Fruit fly (Drosophila melanogaster) whole organism, embryonic: ENCODE data around the gene sqh.

Source experiments
- Atf-2 ChIP-seq: fragments of 200-800 bp; sonication (Bioruptor generic); optimal IDR thresholded peaks from 2 replicates; lab custom pipeline; 2016; ENCODE audit warnings: missing biosample characterization, missing genetic modification characterization
- B-H1 ChIP-seq: fragments of 200-800 bp; sonication (Bioruptor generic); IDR thresholded peaks from 3 replicates; pipeline ENCODE4 v1.3.6; 2022; ENCODE audit warnings: missing biosample characterization, missing genetic modification characterization
- Bgb ChIP-seq: fragments of 200-800 bp; sonication (Bioruptor generic); IDR thresholded peaks from 2 replicates; pipeline ENCODE4 v1.3.6; 2022; ENCODE audit warnings: missing biosample characterization, missing genetic modification characterization; ENCODE audit not compliant: partially characterized antibody
- C15 ChIP-seq: fragments of 200-800 bp; sonication (Bioruptor generic); IDR thresholded peaks from 3 replicates; pipeline ENCODE4 v1.3.6; 2022; ENCODE audit warnings: missing biosample characterization, missing genetic modification characterization
- CG11093 ChIP-seq: fragments of 200-800 bp; sonication (Bioruptor generic); IDR thresholded peaks from 3 replicates; pipeline ENCODE4 v1.3.6; 2022; ENCODE audit warnings: missing biosample characterization, missing genetic modification characterization
- CG13123 ChIP-seq: fragments of 200-800 bp; sonication (Bioruptor generic); optimal IDR thresholded peaks from 2 replicates; lab custom pipeline; 2016; ENCODE audit warnings: missing biosample characterization, missing genetic modification characterization
- CG13624 ChIP-seq: fragments of 200-800 bp; sonication (Bioruptor generic); optimal IDR thresholded peaks from 2 replicates; lab custom pipeline; 2016; ENCODE audit warnings: missing biosample characterization, missing genetic modification characterization
- CG14050 ChIP-seq: fragments of 200-800 bp; sonication (Bioruptor generic); IDR thresholded peaks from 3 replicates; pipeline ENCODE4 v1.3.6; 2022; ENCODE audit warnings: missing biosample characterization, missing genetic modification characterization
- CG14860 ChIP-seq: fragments of 200-800 bp; sonication (Bioruptor generic); IDR thresholded peaks from 3 replicates; pipeline ENCODE4 v1.3.6; 2022; ENCODE audit warnings: missing biosample characterization, missing genetic modification characterization; ENCODE audit not compliant: partially characterized antibody
- CG1529 ChIP-seq: fragments of 200-800 bp; sonication (Bioruptor generic); optimal IDR thresholded peaks from 3 replicates; lab custom pipeline; 2018; ENCODE audit warnings: missing biosample characterization, missing genetic modification characterization
- CG16813 ChIP-seq: fragments of 200-800 bp; sonication (Bioruptor generic); IDR thresholded peaks from 3 replicates; pipeline ENCODE4 v1.3.6; 2022; ENCODE audit warnings: missing biosample characterization, missing genetic modification characterization; ENCODE audit not compliant: partially characterized antibody
- CG16815 ChIP-seq: fragments of 200-800 bp; sonication (Bioruptor generic); optimal IDR thresholded peaks from 3 replicates; lab custom pipeline; 2017; ENCODE audit warnings: missing biosample characterization, mild to moderate bottlenecking, missing genetic modification characterization
- CG16863 ChIP-seq: fragments of 200-800 bp; sonication (Bioruptor generic); optimal IDR thresholded peaks from 3 replicates; lab custom pipeline; 2016; ENCODE audit warnings: missing biosample characterization, missing genetic modification characterization
- CG17829 ChIP-seq: fragments of 200-800 bp; optimal IDR thresholded peaks from 2 replicates; lab custom pipeline; 2019; ENCODE audit warnings: missing biosample characterization, mild to moderate bottlenecking, missing genetic modification characterization, moderate library complexity
- CG31224 ChIP-seq: fragments of 200-800 bp; sonication (Bioruptor generic); IDR thresholded peaks from 2 replicates; pipeline ENCODE4 v1.3.6; 2022; ENCODE audit warnings: missing biosample characterization, missing genetic modification characterization
- CG32532 ChIP-seq: fragments of 200-800 bp; sonication (Bioruptor generic); IDR thresholded peaks from 2 replicates; pipeline ENCODE4 v1.3.6; 2022; ENCODE audit warnings: missing biosample characterization, missing genetic modification characterization
- CG4282 ChIP-seq: fragments of 200-800 bp; sonication (Bioruptor generic); optimal IDR thresholded peaks from 2 replicates; lab custom pipeline; 2016; ENCODE audit warnings: missing biosample characterization, missing genetic modification characterization
- CG4328 ChIP-seq: fragments of 200-800 bp; sonication (Bioruptor generic); optimal IDR thresholded peaks from 3 replicates; lab custom pipeline; 2017; ENCODE audit warnings: missing biosample characterization, missing genetic modification reagents, missing genetic modification characterization
- CG4424 ChIP-seq: fragments of 200-800 bp; sonication (Bioruptor generic); optimal IDR thresholded peaks from 3 replicates; lab custom pipeline; 2016; ENCODE audit warnings: missing biosample characterization, missing genetic modification characterization
- CG5953 ChIP-seq: fragments of 200-800 bp; sonication (Bioruptor generic); IDR thresholded peaks from 2 replicates; pipeline ENCODE4 v1.3.6; 2022; ENCODE audit warnings: missing biosample characterization, missing genetic modification characterization
- CG7271 ChIP-seq: fragments of 200-800 bp; sonication (Bioruptor generic); optimal IDR thresholded peaks from 2 replicates; lab custom pipeline; 2018; ENCODE audit warnings: missing biosample characterization, mild to moderate bottlenecking, missing genetic modification characterization, moderate library complexity
- CG8944 ChIP-seq: fragments of 200-800 bp; sonication (Bioruptor generic); optimal IDR thresholded peaks from 3 replicates; lab custom pipeline; 2016; ENCODE audit warnings: missing biosample characterization, missing genetic modification characterization
- CG9437 ChIP-seq: fragments of 200-800 bp; sonication (Bioruptor generic); optimal IDR thresholded peaks from 2 replicates; lab custom pipeline; 2018; ENCODE audit warnings: missing biosample characterization, mild to moderate bottlenecking, missing genetic modification characterization
- Chrac-16 ChIP-seq: fragments of 200-800 bp; sonication (Bioruptor generic); optimal IDR thresholded peaks from 3 replicates; lab custom pipeline; 2016; ENCODE audit warnings: missing biosample characterization, missing genetic modification characterization
- CkIIα-i1 ChIP-seq: fragments of 200-800 bp; sonication (Bioruptor generic); IDR thresholded peaks from 2 replicates; pipeline ENCODE4 v1.3.6; 2022; ENCODE audit warnings: missing biosample characterization, missing genetic modification characterization
- ERR ChIP-seq: fragments of 200-800 bp; sonication (Bioruptor generic); optimal IDR thresholded peaks from 2 replicates; lab custom pipeline; 2016; ENCODE audit warnings: missing biosample characterization, missing genetic modification characterization
- Hr3 ChIP-seq: fragments of 200-800 bp; sonication (Bioruptor generic); optimal IDR thresholded peaks from 3 replicates; lab custom pipeline; 2016; ENCODE audit warnings: missing biosample characterization, missing genetic modification characterization
- Kr ChIP-seq: fragments of 200-800 bp; sonication (Bioruptor generic); optimal IDR thresholded peaks from 2 replicates; lab custom pipeline; 2017; ENCODE audit warnings: missing biosample characterization, mild to moderate bottlenecking, missing genetic modification characterization
- Mrtf ChIP-seq: fragments of 200-800 bp; sonication (Bioruptor generic); IDR thresholded peaks from 3 replicates; pipeline ENCODE4 v1.3.6; 2022; ENCODE audit warnings: missing biosample characterization, missing genetic modification characterization
- Pdp1 ChIP-seq, 2 experiments: fragments of 200-800 bp; sonication (Bioruptor generic); optimal IDR thresholded peaks; 3 replicates each; lab custom pipeline; 2016; ENCODE audit warnings: missing biosample characterization in 2 of 2, missing genetic modification characterization in 2 of 2, mild to moderate bottlenecking in 1 of 2, moderate library complexity in 1 of 2
- Rx ChIP-seq: fragments of 200-800 bp; sonication (Bioruptor generic); IDR thresholded peaks from 2 replicates; pipeline ENCODE4 v1.3.6; 2022; ENCODE audit warnings: missing biosample characterization, missing genetic modification characterization
- Sry-β ChIP-seq: fragments of 200-800 bp; sonication (Bioruptor generic); optimal IDR thresholded peaks from 2 replicates; lab custom pipeline; 2018; ENCODE audit warnings: missing biosample characterization, mild to moderate bottlenecking, missing genetic modification characterization, moderate library complexity
- TFAM ChIP-seq: fragments of 200-800 bp; sonication (Bioruptor generic); optimal IDR thresholded peaks from 2 replicates; lab custom pipeline; 2017; ENCODE audit warnings: missing biosample characterization, missing genetic modification characterization, inconsistent platforms
- az2 ChIP-seq: fragments of 200-800 bp; sonication (Bioruptor generic); optimal IDR thresholded peaks from 3 replicates; lab custom pipeline; 2016; ENCODE audit warnings: missing biosample characterization, missing genetic modification characterization
- crp ChIP-seq, 2 experiments: fragments of 200-800 bp; sonication (Bioruptor generic); optimal IDR thresholded peaks; 2 replicates in 1 of 2; 3 replicates in 1 of 2; lab custom pipeline; 2017; ENCODE audit warnings: missing biosample characterization in 2 of 2, missing genetic modification characterization in 2 of 2, mild to moderate bottlenecking in 1 of 2, moderate library complexity in 1 of 2
- danr ChIP-seq: fragments of 200-800 bp; sonication (Bioruptor generic); IDR thresholded peaks from 2 replicates; pipeline ENCODE4 v1.3.6; 2022; ENCODE audit warnings: missing biosample characterization, missing genetic modification characterization
- dmrt11E ChIP-seq: fragments of 200-800 bp; sonication (Bioruptor generic); optimal IDR thresholded peaks from 3 replicates; lab custom pipeline; 2018; ENCODE audit warnings: missing biosample characterization, mild to moderate bottlenecking, missing genetic modification characterization, moderate library complexity
- ems ChIP-seq: fragments of 200-800 bp; sonication (Bioruptor generic); optimal IDR thresholded peaks from 3 replicates; lab custom pipeline; 2016; ENCODE audit warnings: missing biosample characterization, missing genetic modification characterization
- esg ChIP-seq: fragments of 200-800 bp; sonication (Bioruptor generic); conservative IDR thresholded peaks from 2 replicates; pipeline ENCODE4 v1.3.6; 2022; ENCODE audit warnings: missing biosample characterization, missing genetic modification characterization
- gfzf ChIP-seq: fragments of 200-800 bp; sonication (Bioruptor generic); optimal IDR thresholded peaks from 2 replicates; lab custom pipeline; 2016; ENCODE audit warnings: missing biosample characterization, mild to moderate bottlenecking, missing genetic modification characterization, moderate library complexity
- ham ChIP-seq: fragments of 200-800 bp; sonication (Bioruptor generic); IDR thresholded peaks from 2 replicates; pipeline ENCODE4 v1.3.6; 2022; ENCODE audit warnings: missing biosample characterization, missing genetic modification characterization
- her ChIP-seq: fragments of 200-800 bp; sonication (Bioruptor generic); optimal IDR thresholded peaks from 2 replicates; lab custom pipeline; 2016; ENCODE audit warnings: missing biosample characterization, missing genetic modification characterization
- ken ChIP-seq: fragments of 200-800 bp; sonication (Bioruptor generic); IDR thresholded peaks from 3 replicates; pipeline ENCODE4 v1.3.6; 2022; ENCODE audit warnings: missing biosample characterization, missing genetic modification characterization
- mirr ChIP-seq: fragments of 200-800 bp; sonication (Bioruptor generic); optimal IDR thresholded peaks from 3 replicates; lab custom pipeline; 2018; ENCODE audit warnings: missing biosample characterization, mild to moderate bottlenecking, missing genetic modification characterization
- pnt ChIP-seq: fragments of 200-800 bp; sonication (Bioruptor generic); optimal IDR thresholded peaks from 3 replicates; lab custom pipeline; 2016; ENCODE audit warnings: missing biosample characterization, missing genetic modification characterization
- pros ChIP-seq: fragments of 200-800 bp; sonication (Bioruptor generic); optimal IDR thresholded peaks from 3 replicates; lab custom pipeline; 2019; ENCODE audit warnings: missing biosample characterization, mild to moderate bottlenecking, missing genetic modification characterization, moderate library complexity
- sens ChIP-seq: fragments of 200-800 bp; sonication (Bioruptor generic); peaks from one replicate; lab custom pipeline; 2016; ENCODE audit warnings: missing biosample characterization, missing genetic modification characterization
- slp2 ChIP-seq: fragments of 200-800 bp; sonication (Bioruptor generic); optimal IDR thresholded peaks from 2 replicates; lab custom pipeline; 2016; ENCODE audit warnings: missing biosample characterization, missing genetic modification characterization
- stwl ChIP-seq: fragments of 200-800 bp; sonication (Bioruptor generic); optimal IDR thresholded peaks from 3 replicates; lab custom pipeline; 2018; ENCODE audit warnings: missing biosample characterization, mild to moderate bottlenecking, missing genetic modification characterization, moderate library complexity
- tll ChIP-seq, 2 experiments: fragments of 200-800 bp in 1 of 2; fragments of >200 bp in 1 of 2; sonication (Bioruptor generic) in 1 of 2; optimal IDR thresholded peaks; 2 replicates each; lab custom pipeline; 2017 to 2019; ENCODE audit warnings: missing biosample characterization in 2 of 2, missing genetic modification characterization in 2 of 2, mild to moderate bottlenecking in 1 of 2, moderate library complexity in 1 of 2
- unc-4 ChIP-seq: fragments of 200-800 bp; sonication (Bioruptor generic); IDR thresholded peaks from 2 replicates; pipeline ENCODE4 v1.3.6; 2022; ENCODE audit warnings: missing biosample characterization, missing genetic modification characterization; ENCODE audit not compliant: partially characterized antibody
- z ChIP-seq: fragments of 200-800 bp; sonication (Bioruptor generic); IDR thresholded peaks from 3 replicates; pipeline ENCODE4 v1.3.6; 2022; ENCODE audit warnings: missing biosample characterization, missing genetic modification characterization

The sqh gene

DNA sequence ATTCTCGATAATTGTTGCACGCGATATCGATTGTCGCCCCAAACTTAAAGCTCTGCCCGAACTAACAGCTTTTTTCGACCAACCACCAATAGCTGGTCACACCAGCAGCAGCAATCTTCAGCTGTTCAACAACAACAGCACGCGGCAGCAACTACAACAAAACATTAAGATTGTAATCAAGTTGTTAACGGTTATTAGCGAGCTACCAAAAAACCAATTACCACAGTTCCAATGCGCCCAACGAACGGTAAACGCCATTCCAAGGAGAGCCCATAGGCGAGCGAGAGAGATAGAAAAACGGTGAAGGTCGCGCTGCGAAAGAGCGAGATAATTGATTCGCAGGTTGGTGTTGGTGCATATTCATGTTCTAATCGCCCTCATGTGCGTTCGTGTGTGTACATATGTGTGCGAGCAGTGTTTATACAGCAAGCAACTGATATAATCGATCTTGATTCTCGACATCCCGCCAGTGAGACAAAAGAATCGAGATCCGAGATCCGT, 5.0 kb downstream of the sqh start, which contains the start of gene Efr (continued):
- TF ChIP-seq B-H1 (GFP tag; lab: Robert Waterston, UW): no peak
- peak in 1 of 2 experiments; percentile 50 for TF ChIP-seq Pdp1 (GFP tag; optimal IDR thresholded peaks at IDR 0.05; lab: Kevin White, UChicago)
- TF ChIP-seq CG7271 (tag; lab: Kevin White, UChicago): no peak
- no peak for TF ChIP-seq danr (GFP tag; lab: Robert Waterston, UW)
- no peak for TF ChIP-seq CG32532 (GFP tag; lab: Robert Waterston, UW)
- no peak for TF ChIP-seq ham
- TF ChIP-seq Chrac-16 (GFP tag; lab: Kevin White, UChicago): no peak
- no peak for TF ChIP-seq Atf-2 (GFP tag; lab: Kevin White, UChicago)
- TF ChIP-seq z (GFP tag; lab: Robert Waterston, UW): no peak
- TF ChIP-seq CG9437: no peak
- peak in 1 of 2 experiments; percentile 83 for TF ChIP-seq crp (GFP tag; optimal IDR thresholded peaks at IDR 0.05; lab: Kevin White, UChicago)
- TF ChIP-seq Sry-β (GFP tag; lab: Kevin White, UChicago): no peak
- TF ChIP-seq ems (GFP tag; lab: Kevin White, UChicago): no peak
- peak; percentile 15 for TF ChIP-seq stwl (tag; lab: Kevin White, UChicago)
- no peak for TF ChIP-seq CkIIα-i1 (GFP tag; lab: Robert Waterston, UW)
- no peak for TF ChIP-seq CG4424 (GFP tag; lab: Kevin White, UChicago)
- no peak for TF ChIP-seq Kr
- no peak for TF ChIP-seq her (GFP tag; lab: Kevin White, UChicago)
- no peak for TF ChIP-seq esg
- peak; percentile 59 for TF ChIP-seq gfzf
- no peak for TF ChIP-seq pnt (GFP tag; lab: Kevin White, UChicago)
- no peak for TF ChIP-seq CG14860 (GFP tag; lab: Robert Waterston, UW)
- no peak for TF ChIP-seq ken (GFP tag; lab: Robert Waterston, UW)
- TF ChIP-seq CG5953 (GFP tag; lab: Robert Waterston, UW): no peak
- no peak for TF ChIP-seq pros (GFP tag; lab: Kevin White, UChicago)
- TF ChIP-seq TFAM (GFP tag; lab: Kevin White, UChicago): no peak
- peak; percentile 85 for TF ChIP-seq mirr (GFP tag; lab: Kevin White, UChicago)
- no peak for TF ChIP-seq CG31224 (GFP tag; lab: Robert Waterston, UW)
- no peak for TF ChIP-seq Bgb (GFP tag; lab: Robert Waterston, UW)
- TF ChIP-seq unc-4 (GFP tag; lab: Robert Waterston, UW): peak; percentile 52
- TF ChIP-seq Rx (GFP tag; lab: Robert Waterston, UW): no peak
- TF ChIP-seq CG17829 (tag; lab: Kevin White, UChicago): no peak
- TF ChIP-seq CG13123 (GFP tag; lab: Kevin White, UChicago): no peak
- no peak for TF ChIP-seq CG14050
- peak; percentile 48 for TF ChIP-seq sens (GFP tag; lab: Kevin White, UChicago)
- no peak for TF ChIP-seq dmrt11E
- no peak for TF ChIP-seq tll (GFP tag; optimal IDR thresholded peaks at IDR 0.05; lab: Kevin White, UChicago)
- TF ChIP-seq CG16815 (GFP tag; lab: Kevin White, UChicago): no peak
- no peak for TF ChIP-seq CG1529 (GFP tag; lab: Kevin White, UChicago)
- TF ChIP-seq CG4328: peak; percentile 47
- no peak for TF ChIP-seq ERR
- TF ChIP-seq CG13624 (GFP tag; lab: Kevin White, UChicago): no peak
- TF ChIP-seq CG4282: no peak
- TF ChIP-seq Mrtf (GFP tag; lab: Robert Waterston, UW): no peak
- TF ChIP-seq Hr3 (GFP tag; lab: Kevin White, UChicago): no peak
- TF ChIP-seq CG8944 (GFP tag; lab: Kevin White, UChicago): no peak
- no peak for TF ChIP-seq CG11093 (GFP tag; lab: Robert Waterston, UW)
- TF ChIP-seq CG16813: no peak
- no peak for TF ChIP-seq slp2 (GFP tag; lab: Kevin White, UChicago)
- no peak for TF ChIP-seq az2 (GFP tag; lab: Kevin White, UChicago)
- no peak for TF ChIP-seq CG16863 (GFP tag; lab: Kevin White, UChicago)
- TF ChIP-seq C15 (GFP tag; lab: Robert Waterston, UW): no peak
